Worm (Caenorhabditis elegans) whole organism, L1 larva: ENCODE results near the gene C49G7.10.

Experiments used
- blmp-1 ChIP-seq: fragments of 150-350 bp; optimal IDR thresholded peaks from 2 replicates; lab custom pipeline; 2014; ENCODE audit warnings: missing biosample characterization, missing genetic modification characterization
- efl-1 ChIP-seq, 4 experiments: fragments of 150-350 bp; optimal IDR thresholded peaks in 3 of 4; peaks in 1 of 4; 1 replicate in 1 of 4; 2 replicates in 3 of 4; lab custom pipeline; 2014; ENCODE audit warnings: missing biosample characterization in 2 of 4, missing genetic modification characterization in 2 of 4, missing genetic modification reagents in 2 of 4
- egl-27 ChIP-seq, 2 experiments: fragments of 150-350 bp in 1 of 2; sonication (generic microtip); optimal IDR thresholded peaks; 3 replicates each; lab custom pipeline; 2017 to 2018; ENCODE audit warnings: missing biosample characterization in 2 of 2, missing genetic modification characterization in 2 of 2, missing genetic modification reagents in 2 of 2
- fkh-4 ChIP-seq: sonication (generic microtip); optimal IDR thresholded peaks from 2 replicates; lab custom pipeline; 2016; ENCODE audit warnings: missing compliant biosample characterization, missing genetic modification characterization, borderline replicate concordance
- mdl-1 ChIP-seq, 2 experiments: fragments of 150-350 bp; optimal IDR thresholded peaks; 2 replicates each; lab custom pipeline; 2014 to 2017; ENCODE audit warnings: missing biosample characterization in 2 of 2, missing genetic modification characterization in 2 of 2, inconsistent platforms in 1 of 2
- mep-1 ChIP-seq: fragments of 150-350 bp; optimal IDR thresholded peaks from 2 replicates; lab custom pipeline; 2014; ENCODE audit warnings: missing biosample characterization, missing genetic modification characterization
- nhr-76 ChIP-seq: sonication (generic microtip); optimal IDR thresholded peaks from 2 replicates; lab custom pipeline; 2017; ENCODE audit warnings: missing biosample characterization, missing genetic modification characterization
- snpc-4 ChIP-seq: fragments of 150-350 bp; optimal IDR thresholded peaks from 2 replicates; lab custom pipeline; 2014; ENCODE audit warnings: missing biosample characterization, missing genetic modification characterization
- sup-37 ChIP-seq: fragments of 200-800 bp; sonication (Bioruptor generic); optimal IDR thresholded peaks from 2 replicates; lab custom pipeline; 2018; ENCODE audit warnings: mild to moderate bottlenecking, missing genetic modification characterization, missing compliant biosample characterization
- unc-62 ChIP-seq: fragments of 150-350 bp; optimal IDR thresholded peaks from 2 replicates; lab custom pipeline; 2014; ENCODE audit warnings: missing biosample characterization, missing genetic modification reagents, missing genetic modification characterization
- zag-1 ChIP-seq: fragments of 150-350 bp; optimal IDR thresholded peaks from 2 replicates; lab custom pipeline; 2014; ENCODE audit warnings: missing biosample characterization, missing genetic modification characterization

DNA sequence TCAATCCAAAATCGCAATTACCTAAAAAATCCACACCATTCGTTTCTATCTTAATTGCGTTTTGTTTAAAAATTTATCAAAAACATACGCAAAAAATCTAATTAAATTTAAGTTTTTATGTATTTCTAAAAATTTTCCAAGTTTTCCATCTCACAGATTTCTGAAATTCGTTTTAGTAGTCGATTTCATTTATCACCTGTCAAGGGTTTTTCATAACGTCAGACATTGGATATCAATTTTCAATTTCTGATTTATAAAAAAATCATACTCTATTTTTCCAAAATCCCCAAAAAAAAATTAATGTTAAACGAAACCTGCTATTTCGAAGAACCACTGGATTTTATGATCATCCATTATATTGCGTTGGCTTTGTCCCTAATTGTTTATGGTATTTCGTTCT, 31.7 kb downstream of the C49G7.10 start, which contains the start of gene srh-4:
- no peak for TF ChIP-seq egl-27 (tag; optimal IDR thresholded peaks at IDR 0.05; lab: Kevin White, UChicago)
- TF ChIP-seq nhr-76 (tag; lab: Kevin White, UChicago) = no peak
- TF ChIP-seq mep-1 = no peak
- no peak for TF ChIP-seq blmp-1 (tag; lab: Kevin White, UChicago)
- no peak for TF ChIP-seq mdl-1 (tag; optimal IDR thresholded peaks at IDR 0.05; lab: Kevin White, UChicago)
- TF ChIP-seq snpc-4 = no peak
- TF ChIP-seq unc-62 (GFP tag; lab: Kevin White, UChicago) = no peak
- TF ChIP-seq efl-1 (optimal IDR thresholded peaks at IDR 0.05; lab: Kevin White, UChicago) = no peak
- no peak for TF ChIP-seq efl-1 (GFP tag; optimal IDR thresholded peaks at IDR 0.05 in 1 of 2; lab: Kevin White, UChicago)
- TF ChIP-seq fkh-4 (tag; lab: Kevin White, UChicago) = no peak
- TF ChIP-seq zag-1 = no peak
- no peak for TF ChIP-seq sup-37 (GFP tag; lab: Kevin White, UChicago)
